Worm (Caenorhabditis elegans): ENCODE results near the gene B0001.5.

B0001.5 gene

ce11 chrIV:12109743-12110142 lies 33.4 kb downstream of the B0001.5 start:
- TF ChIP-seq set-16 (GFP tag; IDR thresholded peaks at IDR 0.05) = no peak
- TF ChIP-seq tra-1 (GFP tag; IDR thresholded peaks at IDR 0.05) = 0 out of 2 replicates have a peak, but pooled peaks have one; percentile 19
- no peak for TF ChIP-seq daf-16 (GFP tag; optimal IDR thresholded peaks at IDR 0.05)
- no peak for TF ChIP-seq daf-16 (tag; optimal IDR thresholded peaks at IDR 0.05)

- TF ChIP-seq tag-97 (GFP tag; IDR thresholded peaks at IDR 0.05) (no peak), Y75B8A.6 (GFP tag; IDR thresholded peaks at IDR 0.05) (no peak), gei-8 (GFP tag; optimal IDR thresholded peaks at IDR 0.05) (peak; percentile 27), arid-1 (GFP tag; conservative IDR thresholded peaks at IDR 0.05) (no peak), tra-1 (GFP tag; IDR thresholded peaks at IDR 0.05) (0 out of 2 replicates have a peak, but pooled peaks have one; percentile 20), spr-3 (GFP tag; optimal IDR thresholded peaks at IDR 0.05) (no peak), daf-16 (GFP tag; optimal IDR thresholded peaks at IDR 0.05) (no peak), daf-16 (tag; optimal IDR thresholded peaks at IDR 0.05) (no peak), nhr-77 (tag; optimal IDR thresholded peaks at IDR 0.05) (no peak), ceh-62 (tag; optimal IDR thresholded peaks at IDR 0.05) (no peak), hlh-11 (tag; optimal IDR thresholded peaks at IDR 0.05) (peak; percentile 3), ceh-82 (tag; optimal IDR thresholded peaks at IDR 0.05) (no peak), set-16 (GFP tag; IDR thresholded peaks at IDR 0.05) (peak; percentile 82), dmd-6 (GFP tag; IDR thresholded peaks at IDR 0.05) (no peak), ZK546.5 (tag; optimal IDR thresholded peaks at IDR 0.05) (no peak), egl-43 (GFP tag; IDR thresholded peaks at IDR 0.05) (peak; percentile 49; the same call in 1 of the 2 replicates), zfp-2 (tag; optimal IDR thresholded peaks at IDR 0.05) (no peak), zip-2 (tag; optimal IDR thresholded peaks at IDR 0.05) (no peak), mes-2 (tag; optimal IDR thresholded peaks at IDR 0.05; ENCODE audit: poor library complexity, severe bottlenecking) (no peak), zfp-3 (GFP tag; conservative IDR thresholded peaks at IDR 0.05) (no peak), pqm-1 (tag; optimal IDR thresholded peaks at IDR 0.05) (no peak)
Measured at ce11 chrIV:12108984-12109657, 34.0 kb downstream of the B0001.5 start.

ce11 chrIV:12105558-12105957 lies 37.6 kb downstream of the B0001.5 start, which contains the start of gene M18.3:
M18.3 (plus strand) TSS chrIV:12105858.
- TF ChIP-seq jun-1 (tag; optimal IDR thresholded peaks at IDR 0.05) (no peak), nhr-41 (GFP tag; IDR thresholded peaks at IDR 0.05) (no peak), madf-5 (GFP tag; IDR thresholded peaks at IDR 0.05) (no peak), T20F7.1 (GFP tag; optimal IDR thresholded peaks at IDR 0.05) (no peak), zfp-3 (GFP tag; conservative IDR thresholded peaks at IDR 0.05) (no peak), mep-1 (tag; optimal IDR thresholded peaks at IDR 0.05) (no peak), dmd-6 (GFP tag; IDR thresholded peaks at IDR 0.05) (no peak), ztf-11 (tag; optimal IDR thresholded peaks at IDR 0.05) (no peak), vab-7 (GFP tag; IDR thresholded peaks at IDR 0.05) (no peak), egl-43 (GFP tag; IDR thresholded peaks at IDR 0.05) (no peak), F37D6.2 (tag; optimal IDR thresholded peaks at IDR 0.05) (no peak), hlh-11 (tag; optimal IDR thresholded peaks at IDR 0.05) (no peak), fos-1 (tag; optimal IDR thresholded peaks at IDR 0.05) (no peak), daf-12 (tag; optimal IDR thresholded peaks at IDR 0.05) (no peak), Y48G9A.11 (GFP tag; IDR thresholded peaks at IDR 0.05) (no peak)

- TF ChIP-seq dmd-6 (GFP tag; IDR thresholded peaks at IDR 0.05) = no peak
- TF ChIP-seq zfp-2 (tag; optimal IDR thresholded peaks at IDR 0.05) = no peak
- TF ChIP-seq egl-43 (GFP tag; IDR thresholded peaks at IDR 0.05) = no peak
- no peak for TF ChIP-seq hlh-11 (tag; optimal IDR thresholded peaks at IDR 0.05)
- no peak for TF ChIP-seq aha-1 (tag)
- TF ChIP-seq lin-38 (GFP tag; IDR thresholded peaks at IDR 0.05) = no peak
- TF ChIP-seq daf-12 (tag; optimal IDR thresholded peaks at IDR 0.05) = no peak
- no peak for TF ChIP-seq ztf-7 (tag; optimal IDR thresholded peaks at IDR 0.05)
- TF ChIP-seq ztf-11 (tag; optimal IDR thresholded peaks at IDR 0.05) = no peak
- TF ChIP-seq nhr-76 (tag; optimal IDR thresholded peaks at IDR 0.05) = no peak
- TF ChIP-seq F10B5.3 (tag; optimal IDR thresholded peaks at IDR 0.05) = no peak
- no peak for TF ChIP-seq lin-13 (GFP tag; optimal IDR thresholded peaks at IDR 0.05)
- TF ChIP-seq ces-1 (GFP tag; optimal IDR thresholded peaks at IDR 0.05) = no peak
- TF ChIP-seq nhr-237 (tag; optimal IDR thresholded peaks at IDR 0.05) = no peak
- no peak for TF ChIP-seq zag-1 (tag; optimal IDR thresholded peaks at IDR 0.05)
Measured at ce11 chrIV:12096479-12096878, 46.7 kb downstream of the B0001.5 start, which contains the start of gene mon-2. mon-2 (plus strand) TSS chrIV:12096779.
